Worm (Caenorhabditis elegans) whole organism, late embryonic: ENCODE results near the gene Y116A8C.29.
A peak's percentile ranks its signal among the peaks of the same experiment; 100 is the strongest.

Experiments used
- F13H6.1 ChIP-seq: sonication (generic microtip); optimal IDR thresholded peaks from 2 replicates; lab custom pipeline; 2016; ENCODE audit warnings: missing genetic modification characterization, missing compliant biosample characterization
- ama-1 ChIP-seq: fragments of 150-350 bp; optimal IDR thresholded peaks from 2 replicates; lab custom pipeline; 2014
- ceh-30 ChIP-seq: fragments of 150-350 bp; optimal IDR thresholded peaks from 2 replicates; lab custom pipeline; 2014; ENCODE audit warnings: missing biosample characterization, missing genetic modification characterization
- dmd-4 ChIP-seq: sonication (generic microtip); optimal IDR thresholded peaks from 2 replicates; lab custom pipeline; 2016; ENCODE audit warnings: borderline replicate concordance, missing genetic modification characterization, missing compliant biosample characterization
- hlh-15 ChIP-seq: sonication (generic microtip); optimal IDR thresholded peaks from 2 replicates; lab custom pipeline; 2016; ENCODE audit warnings: missing genetic modification characterization, missing compliant biosample characterization
- hlh-30 ChIP-seq: sonication (generic microtip); optimal IDR thresholded peaks from 2 replicates; lab custom pipeline; 2017; ENCODE audit warnings: antibody characterized with exemption, missing genetic modification characterization, missing compliant biosample characterization; ENCODE audit not compliant: insufficient read depth
- hlh-8 ChIP-seq: sonication (generic microtip); optimal IDR thresholded peaks from 2 replicates; lab custom pipeline; 2016; ENCODE audit warnings: missing genotype, missing genetic modification characterization, missing compliant biosample characterization
- lim-6 ChIP-seq: sonication (generic microtip); optimal IDR thresholded peaks from 2 replicates; lab custom pipeline; 2016; ENCODE audit warnings: missing genetic modification characterization, missing compliant biosample characterization
- nhr-11 ChIP-seq: fragments of 150-350 bp; optimal IDR thresholded peaks from 2 replicates; lab custom pipeline; 2014; ENCODE audit warnings: missing biosample characterization, missing genetic modification characterization
- pha-4 ChIP-seq: fragments of 150-350 bp; optimal IDR thresholded peaks from 2 replicates; lab custom pipeline; 2018; ENCODE audit warnings: missing biosample characterization, missing genetic modification reagents, missing genetic modification characterization
- ref-2 ChIP-seq: sonication (generic microtip); optimal IDR thresholded peaks from 2 replicates; lab custom pipeline; 2016; ENCODE audit warnings: missing genetic modification characterization, missing compliant biosample characterization
- tbx-2 ChIP-seq: sonication (generic microtip); optimal IDR thresholded peaks from 2 replicates; lab custom pipeline; 2016; ENCODE audit warnings: missing genetic modification characterization, missing compliant biosample characterization
- unc-55 ChIP-seq: sonication (generic microtip); optimal IDR thresholded peaks from 2 replicates; lab custom pipeline; 2017; ENCODE audit warnings: missing biosample characterization, missing genetic modification reagents, missing genetic modification characterization
- zip-5 ChIP-seq: sonication (generic microtip); optimal IDR thresholded peaks from 2 replicates; lab custom pipeline; 2016; ENCODE audit warnings: missing genetic modification characterization, missing compliant biosample characterization

- TF ChIP-seq pha-4 (no peak), unc-55 (GFP tag; lab: Kevin White, UChicago) (no peak), tbx-2 (tag; lab: Kevin White, UChicago) (peak; percentile 94), nhr-11 (tag; lab: Kevin White, UChicago) (no peak), dmd-4 (peak; percentile 16), ama-1 (lab: Kevin White, UChicago) (no peak), hlh-30 (tag; lab: Kevin White, UChicago) (no peak), zip-5 (tag; lab: Kevin White, UChicago) (peak; percentile 80), ceh-30 (tag; lab: Kevin White, UChicago) (no peak), F13H6.1 (tag; lab: Kevin White, UChicago) (peak; percentile 18), ref-2 (peak; percentile 52), hlh-15 (tag; lab: Kevin White, UChicago) (no peak), lim-6 (tag; lab: Kevin White, UChicago) (peak; percentile 28), hlh-8 (tag; lab: Kevin White, UChicago) (peak; percentile 56)
Observed at ce11 chrIV:17108200-17108599, 14.4 kb downstream of the Y116A8C.29 start.
